Worm (Caenorhabditis elegans): ENCODE measurements around the gene btb-10.

DNA sequence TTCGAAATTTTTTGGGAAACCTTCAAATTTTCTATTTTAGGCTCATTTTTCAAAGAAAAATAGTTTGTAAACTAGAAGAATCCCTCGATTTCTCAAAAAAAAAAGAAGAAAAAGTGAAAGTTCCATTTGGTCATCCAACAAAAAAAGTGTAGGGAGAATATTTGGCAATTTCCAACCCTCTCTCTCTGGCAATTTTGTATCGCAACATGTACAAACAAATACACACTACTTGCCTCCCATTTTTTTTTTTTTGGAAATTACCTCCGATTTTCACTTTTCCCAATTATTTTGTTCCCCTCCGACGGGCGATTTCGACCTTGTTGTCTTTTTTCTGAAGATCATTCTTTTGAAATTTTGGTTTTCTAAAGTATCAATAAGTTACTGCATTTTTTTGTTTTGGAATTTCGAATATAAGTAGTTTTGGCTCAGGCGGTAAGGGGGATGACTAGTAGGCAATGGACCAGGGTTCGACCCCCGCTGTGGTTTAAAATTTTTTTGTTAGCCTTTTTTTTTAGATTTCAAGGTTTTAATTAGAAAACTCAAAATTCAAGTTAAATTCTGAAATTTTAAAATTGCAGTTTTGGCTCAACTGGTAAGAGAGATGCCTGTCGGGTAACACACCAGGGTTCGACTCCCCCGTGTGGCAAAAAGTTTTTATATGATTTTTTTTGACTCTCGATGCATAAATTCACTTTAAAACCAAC lies 28.1 kb upstream of the btb-10 start:
- TF ChIP-seq pha-4 (tag; optimal IDR thresholded peaks at IDR 0.05), result no peak
- no peak for TF ChIP-seq npax-4 (tag; optimal IDR thresholded peaks at IDR 0.05)
- TF ChIP-seq ama-1 (optimal IDR thresholded peaks at IDR 0.05), result no peak
- no peak for TF ChIP-seq nhr-232 (tag; optimal IDR thresholded peaks at IDR 0.05)
- TF ChIP-seq pqm-1 (tag; optimal IDR thresholded peaks at IDR 0.05), result no peak
- TF ChIP-seq fkh-10 (GFP tag; optimal IDR thresholded peaks at IDR 0.05), result no peak
- TF ChIP-seq ceh-9 (tag; optimal IDR thresholded peaks at IDR 0.05), result no peak
- no peak for TF ChIP-seq ztf-16 (tag; optimal IDR thresholded peaks at IDR 0.05)
- TF ChIP-seq C08G9.2 (tag; optimal IDR thresholded peaks at IDR 0.05), result no peak
- TF ChIP-seq ttx-3 (tag; optimal IDR thresholded peaks at IDR 0.05), result no peak
- no peak for TF ChIP-seq nhr-11 (tag; optimal IDR thresholded peaks at IDR 0.05)
- no peak for TF ChIP-seq eyg-1 (tag; optimal IDR thresholded peaks at IDR 0.05)
- TF ChIP-seq pha-2 (tag; optimal IDR thresholded peaks at IDR 0.05), result no peak
